Worm (Caenorhabditis elegans): Measurements from ENCODE around the gene lurp-4.

- TF ChIP-seq nhr-76 (tag; optimal IDR thresholded peaks at IDR 0.05): no peak
- TF ChIP-seq nhr-12 (tag; optimal IDR thresholded peaks at IDR 0.05): no peak
- TF ChIP-seq nhr-237 (tag; optimal IDR thresholded peaks at IDR 0.05): no peak
- no peak for TF ChIP-seq pha-4 (tag; optimal IDR thresholded peaks at IDR 0.05)
- TF ChIP-seq lsy-2 (tag; optimal IDR thresholded peaks at IDR 0.05): no peak
- TF ChIP-seq nhr-28 (tag; optimal IDR thresholded peaks at IDR 0.05): no peak
- no peak for TF ChIP-seq snpc-4 (tag; optimal IDR thresholded peaks at IDR 0.05)
- no peak for TF ChIP-seq ztf-11 (tag; optimal IDR thresholded peaks at IDR 0.05)
- no peak for TF ChIP-seq ces-1 (GFP tag; optimal IDR thresholded peaks at IDR 0.05)
- no peak for TF ChIP-seq nhr-2 (tag; optimal IDR thresholded peaks at IDR 0.05)
- no peak for TF ChIP-seq unc-39 (tag; optimal IDR thresholded peaks at IDR 0.05)
- TF ChIP-seq lin-13 (tag; optimal IDR thresholded peaks at IDR 0.05): no peak
Observed at ce11 chrV:13047574-13048030, 44.8 kb upstream of the lurp-4 start, which contains the start of gene W07G4.5.
